Fruit fly (Drosophila melanogaster): Measurements from ENCODE around the gene CG3097.

- TF ChIP-seq CG8119 (GFP tag; IDR thresholded peaks at IDR 0.05): peak; percentile 89
- TF ChIP-seq svp (GFP tag): peak; percentile 86
- TF ChIP-seq CG16779 (tag; optimal IDR thresholded peaks at IDR 0.05): peak; percentile 35
These were observed 45.8 kb downstream of the CG3097 start for dm6 chrX:5724744-5725185.
